Worm (Caenorhabditis elegans) whole organism, L3 larva: Measurements from ENCODE around the gene ipla-3.
A peak's percentile ranks its signal among the peaks of the same experiment; 100 is the strongest.

Source experiments
- R02D3.7 ChIP-seq: fragments of 150-350 bp; optimal IDR thresholded peaks from 2 replicates; lab custom pipeline; 2014; ENCODE audit warnings: missing biosample characterization, missing genetic modification characterization
- ZK546.5 ChIP-seq: sonication (generic microtip); optimal IDR thresholded peaks from 2 replicates; lab custom pipeline; 2017; ENCODE audit warnings: missing biosample characterization, missing genetic modification characterization
- aly-2 ChIP-seq: fragments of 150-350 bp; optimal IDR thresholded peaks from 2 replicates; lab custom pipeline; 2014; ENCODE audit warnings: missing biosample characterization, missing genetic modification characterization
- ama-1 ChIP-seq: fragments of 150-350 bp; optimal IDR thresholded peaks from 2 replicates; lab custom pipeline; 2018
- ceh-16 ChIP-seq: sonication (generic microtip); optimal IDR thresholded peaks from 2 replicates; lab custom pipeline; 2017; ENCODE audit warnings: missing biosample characterization, missing genetic modification characterization
- ceh-28 ChIP-seq: fragments of 150-350 bp; optimal IDR thresholded peaks from 2 replicates; lab custom pipeline; 2014; ENCODE audit warnings: missing biosample characterization, missing genetic modification reagents, missing genetic modification characterization
- ceh-9 ChIP-seq: sonication (generic microtip); optimal IDR thresholded peaks from 2 replicates; lab custom pipeline; 2018; ENCODE audit warnings: missing biosample characterization, missing genetic modification characterization
- daf-12 ChIP-seq: fragments of 150-350 bp; optimal IDR thresholded peaks from 2 replicates; lab custom pipeline; 2014; ENCODE audit warnings: missing biosample characterization, missing genetic modification reagents, missing genetic modification characterization
- egl-27 ChIP-seq: sonication (generic microtip); optimal IDR thresholded peaks from 4 replicates; lab custom pipeline; 2017; ENCODE audit warnings: missing biosample characterization, missing genetic modification reagents, missing genetic modification characterization
- egl-5 ChIP-seq: fragments of 150-350 bp; optimal IDR thresholded peaks from 2 replicates; lab custom pipeline; 2017; ENCODE audit warnings: missing biosample characterization, missing genetic modification reagents, missing genetic modification characterization, inconsistent platforms
- elt-2 ChIP-seq: sonication (generic microtip); optimal IDR thresholded peaks from 2 replicates; lab custom pipeline; 2016; ENCODE audit warnings: missing genetic modification reagents, mild to moderate bottlenecking, missing genetic modification characterization, missing compliant biosample characterization
- elt-3 ChIP-seq, 3 experiments: fragments of 150-350 bp in 1 of 3; sonication (generic microtip) in 2 of 3; optimal IDR thresholded peaks; 2 replicates in 2 of 3; 4 replicates in 1 of 3; lab custom pipeline; 2014 to 2017; ENCODE audit warnings: missing biosample characterization in 3 of 3, missing genetic modification characterization in 3 of 3
- eor-1 ChIP-seq, 2 experiments: fragments of 150-350 bp; optimal IDR thresholded peaks; 2 replicates each; lab custom pipeline; 2014 to 2018; ENCODE audit warnings: missing biosample characterization in 2 of 2, missing genetic modification characterization in 2 of 2
- fkh-10 ChIP-seq: sonication (generic microtip); optimal IDR thresholded peaks from 2 replicates; lab custom pipeline; 2017; ENCODE audit warnings: missing biosample characterization, missing genetic modification reagents, missing genetic modification characterization
- fkh-2 ChIP-seq: fragments of 150-350 bp; optimal IDR thresholded peaks from 2 replicates; lab custom pipeline; 2014; ENCODE audit warnings: missing biosample characterization, missing genetic modification reagents, missing genetic modification characterization
- fos-1 ChIP-seq: fragments of 150-350 bp; optimal IDR thresholded peaks from 2 replicates; lab custom pipeline; 2014; ENCODE audit warnings: missing biosample characterization, missing genetic modification characterization
- hmg-11 ChIP-seq: sonication (generic microtip); optimal IDR thresholded peaks from 2 replicates; lab custom pipeline; 2016; ENCODE audit warnings: missing genetic modification characterization, missing compliant biosample characterization
- lin-15B ChIP-seq: fragments of 150-350 bp; optimal IDR thresholded peaks from 2 replicates; lab custom pipeline; 2014; ENCODE audit warnings: missing biosample characterization, missing genetic modification characterization
- lin-39 ChIP-seq: fragments of 150-350 bp; optimal IDR thresholded peaks from 2 replicates; lab custom pipeline; 2018; ENCODE audit warnings: missing biosample characterization, missing genetic modification reagents, missing genetic modification characterization
- lsy-12 ChIP-seq: sonication (generic microtip); optimal IDR thresholded peaks from 2 replicates; lab custom pipeline; 2016; ENCODE audit warnings: mild to moderate bottlenecking, missing genetic modification characterization, missing compliant biosample characterization
- mdl-1 ChIP-seq: fragments of 150-350 bp; optimal IDR thresholded peaks from 2 replicates; lab custom pipeline; 2014; ENCODE audit warnings: missing biosample characterization, missing genetic modification characterization
- nfya-1 ChIP-seq: sonication (generic microtip); optimal IDR thresholded peaks from 2 replicates; lab custom pipeline; 2017; ENCODE audit warnings: missing genetic modification characterization, mild to moderate bottlenecking, missing compliant biosample characterization, antibody characterized with exemption, moderate library complexity; ENCODE audit not compliant: insufficient read depth
- nhr-11 ChIP-seq: fragments of 150-350 bp; optimal IDR thresholded peaks from 2 replicates; lab custom pipeline; 2014; ENCODE audit warnings: missing biosample characterization, missing genetic modification characterization
- nhr-12 ChIP-seq: fragments of 150-350 bp; optimal IDR thresholded peaks from 2 replicates; lab custom pipeline; 2014; ENCODE audit warnings: missing biosample characterization, missing genetic modification characterization
- nhr-25 ChIP-seq: sonication (generic microtip); optimal IDR thresholded peaks from 2 replicates; lab custom pipeline; 2017; ENCODE audit warnings: missing biosample characterization, missing genetic modification characterization
- nhr-28 ChIP-seq: fragments of 150-350 bp; optimal IDR thresholded peaks from 2 replicates; lab custom pipeline; 2014; ENCODE audit warnings: missing biosample characterization, missing genetic modification characterization
- nhr-43 ChIP-seq: sonication (generic microtip); optimal IDR thresholded peaks from 2 replicates; lab custom pipeline; 2016; ENCODE audit warnings: mild to moderate bottlenecking, missing genetic modification characterization, missing compliant biosample characterization; ENCODE audit not compliant: poor library complexity, severe bottlenecking
- nhr-67 ChIP-seq: fragments of 150-350 bp; optimal IDR thresholded peaks from 2 replicates; lab custom pipeline; 2014; ENCODE audit warnings: missing biosample characterization, missing genetic modification characterization
- nhr-76 ChIP-seq: fragments of 150-350 bp; sonication (generic microtip); optimal IDR thresholded peaks from 5 replicates; lab custom pipeline; 2014; ENCODE audit warnings: missing biosample characterization, missing genetic modification characterization
- nhr-77 ChIP-seq: fragments of 150-350 bp; optimal IDR thresholded peaks from 2 replicates; lab custom pipeline; 2014; ENCODE audit warnings: missing biosample characterization, missing genetic modification characterization
- pha-4 ChIP-seq: fragments of 150-350 bp; optimal IDR thresholded peaks from 2 replicates; lab custom pipeline; 2014; ENCODE audit warnings: missing biosample characterization, missing genetic modification reagents, missing genetic modification characterization
- pqm-1 ChIP-seq: fragments of 150-350 bp; optimal IDR thresholded peaks from 2 replicates; lab custom pipeline; 2017; ENCODE audit warnings: missing biosample characterization, missing genetic modification characterization, inconsistent platforms
- skn-1 ChIP-seq: fragments of 150-350 bp; optimal IDR thresholded peaks from 2 replicates; lab custom pipeline; 2014; ENCODE audit warnings: missing biosample characterization, missing genetic modification characterization
- snpc-4 ChIP-seq: fragments of 150-350 bp; optimal IDR thresholded peaks from 2 replicates; lab custom pipeline; 2014; ENCODE audit warnings: missing biosample characterization, missing genetic modification characterization
- unc-62 ChIP-seq: fragments of 150-350 bp; sonication (generic microtip); optimal IDR thresholded peaks from 4 replicates; lab custom pipeline; 2014; ENCODE audit warnings: missing biosample characterization, missing genetic modification reagents, missing genetic modification characterization
- zag-1 ChIP-seq: fragments of 150-350 bp; optimal IDR thresholded peaks from 2 replicates; lab custom pipeline; 2014; ENCODE audit warnings: missing biosample characterization, missing genetic modification characterization
- ztf-11 ChIP-seq: fragments of 150-350 bp; optimal IDR thresholded peaks from 2 replicates; lab custom pipeline; 2014; ENCODE audit warnings: missing biosample characterization, missing genetic modification characterization

The ipla-3 gene

ce11 chrV:20752609-20753102, 23.6 kb upstream of the ipla-3 start, which contains the start of gene pha-4:
TSS of gene pha-4 (plus strand) at chrV:20753052.
- TF ChIP-seq ceh-9 (tag; lab: Kevin White, UChicago) (no peak), nhr-43 (tag; lab: Kevin White, UChicago) (no peak), elt-2 (tag; lab: Kevin White, UChicago) (peak; percentile 86), fos-1 (no peak), aly-2 (tag; lab: Kevin White, UChicago) (no peak), egl-5 (tag; lab: Kevin White, UChicago) (no peak), nhr-12 (no peak), elt-3 (tag; optimal IDR thresholded peaks at IDR 0.05; lab: Kevin White, UChicago) (no peak), mdl-1 (no peak), pqm-1 (tag; lab: Kevin White, UChicago) (peak; percentile 69), ceh-16 (no peak), fkh-2 (tag; lab: Kevin White, UChicago) (no peak)
- TF ChIP-seq, all 47 proteins: peak for 2

ce11 chrV:20749098-20749497, 20.0 kb upstream of the ipla-3 start:
- TF ChIP-seq fkh-2 (tag; lab: Kevin White, UChicago) (no peak), egl-5 (tag; lab: Kevin White, UChicago) (no peak), daf-12 (tag; lab: Kevin White, UChicago) (no peak), pha-4 (tag; lab: Kevin White, UChicago) (no peak), nhr-11 (tag; lab: Kevin White, UChicago) (no peak), nhr-28 (tag; lab: Kevin White, UChicago) (no peak), nfya-1 (no peak), lin-39 (tag; lab: Kevin White, UChicago) (no peak), nhr-43 (tag; lab: Kevin White, UChicago) (no peak), aly-2 (tag; lab: Kevin White, UChicago) (no peak)

ce11 chrV:20747964-20748363, 18.9 kb upstream of the ipla-3 start:
- TF ChIP-seq elt-3 (tag; optimal IDR thresholded peaks at IDR 0.05; lab: Kevin White, UChicago) (no peak), skn-1 (tag; lab: Kevin White, UChicago) (no peak), zag-1 (tag; lab: Kevin White, UChicago) (no peak), pha-4 (tag; lab: Kevin White, UChicago) (no peak), fos-1 (no peak), unc-62 (GFP tag; lab: Kevin White, UChicago) (no peak), lsy-12 (tag; lab: Kevin White, UChicago) (no peak), mdl-1 (no peak), snpc-4 (tag; lab: Kevin White, UChicago) (no peak), nhr-12 (no peak), R02D3.7 (no peak), nhr-67 (tag; lab: Kevin White, UChicago) (no peak), hmg-11 (tag; lab: Kevin White, UChicago) (no peak), eor-1 (tag; optimal IDR thresholded peaks at IDR 0.05; lab: Kevin White, UChicago) (no peak), ceh-28 (tag; lab: Kevin White, UChicago) (no peak), nhr-28 (tag; lab: Kevin White, UChicago) (no peak), egl-27 (tag; lab: Kevin White, UChicago) (no peak), fkh-10 (GFP tag; lab: Kevin White, UChicago) (no peak), nhr-25 (tag; lab: Kevin White, UChicago) (no peak), ceh-9 (tag; lab: Kevin White, UChicago) (no peak)

ce11 chrV:20746805-20747204, 17.7 kb upstream of the ipla-3 start:
- TF ChIP-seq unc-62 (GFP tag; lab: Kevin White, UChicago) (no peak), mdl-1 (no peak), fos-1 (no peak), nhr-77 (tag; lab: Kevin White, UChicago) (no peak), eor-1 (tag; optimal IDR thresholded peaks at IDR 0.05; lab: Kevin White, UChicago) (no peak), fkh-10 (GFP tag; lab: Kevin White, UChicago) (no peak), zag-1 (tag; lab: Kevin White, UChicago) (no peak), nhr-12 (no peak), nhr-11 (tag; lab: Kevin White, UChicago) (no peak), ztf-11 (tag; lab: Kevin White, UChicago) (no peak), daf-12 (tag; lab: Kevin White, UChicago) (no peak), lin-15B (tag; lab: Kevin White, UChicago) (no peak), ama-1 (lab: Kevin White, UChicago) (no peak), fkh-2 (tag; lab: Kevin White, UChicago) (no peak), egl-5 (tag; lab: Kevin White, UChicago) (no peak), ZK546.5 (tag; lab: Kevin White, UChicago) (no peak), nhr-76 (no peak)
- TF ChIP-seq, all 47 proteins: peak for 0
